Worm (Caenorhabditis elegans): Measurements from ENCODE around the gene F55B12.2.

DNA sequence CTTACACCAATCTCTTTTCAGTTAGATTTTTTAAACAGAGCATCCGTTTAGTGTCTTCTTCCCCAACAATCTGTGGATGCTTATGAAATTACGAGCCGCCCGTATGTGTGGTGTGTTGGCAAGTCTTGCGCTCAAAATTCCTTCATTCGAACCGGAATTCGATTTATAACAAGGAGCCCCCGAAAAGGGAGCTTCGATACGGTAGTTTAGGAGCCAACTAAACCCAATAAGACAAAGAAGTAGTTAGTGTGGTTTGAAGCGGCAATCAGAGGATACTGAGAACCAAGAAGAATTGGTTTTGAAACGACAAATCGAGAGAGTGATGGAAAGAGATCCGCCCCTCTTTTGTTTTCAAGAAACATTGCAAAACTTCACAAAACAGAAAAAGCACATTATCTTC, 4.4 kb downstream of the F55B12.2 start:
- no peak for TF ChIP-seq snpc-4 (GFP tag; optimal IDR thresholded peaks at IDR 0.05)
- no peak for TF ChIP-seq snpc-4 (tag; optimal IDR thresholded peaks at IDR 0.05)
- no peak for TF ChIP-seq F49E8.2 (tag; optimal IDR thresholded peaks at IDR 0.05; ENCODE audit: insufficient read depth)
- no peak for TF ChIP-seq lsy-27 (tag; optimal IDR thresholded peaks at IDR 0.05; ENCODE audit: borderline replicate concordance, insufficient read depth)

All from whole organism, young adult.